Worm (Caenorhabditis elegans) whole organism, late embryonic: ENCODE measurements around the gene sek-3.

Experiments
- K02D7.2 ChIP-seq: sonication (generic microtip); optimal IDR thresholded peaks from 2 replicates; lab custom pipeline; 2017; ENCODE audit warnings: mild to moderate bottlenecking, missing genetic modification characterization, missing compliant biosample characterization
- ama-1 ChIP-seq: fragments of 150-350 bp; optimal IDR thresholded peaks from 2 replicates; lab custom pipeline; 2014
- ceh-2 ChIP-seq: sonication (generic microtip); optimal IDR thresholded peaks from 2 replicates; lab custom pipeline; 2016; ENCODE audit warnings: missing genotype, missing genetic modification characterization, missing compliant biosample characterization
- ceh-6 ChIP-seq: fragments of 200-800 bp; sonication (Bioruptor generic); optimal IDR thresholded peaks from 2 replicates; lab custom pipeline; 2018; ENCODE audit warnings: mild to moderate bottlenecking, missing genetic modification characterization, missing compliant biosample characterization
- ceh-9 ChIP-seq: sonication (generic microtip); optimal IDR thresholded peaks from 2 replicates; lab custom pipeline; 2016; ENCODE audit warnings: mild to moderate bottlenecking, missing genetic modification characterization, inconsistent platforms, missing compliant biosample characterization
- elt-2 ChIP-seq: sonication (generic microtip); optimal IDR thresholded peaks from 2 replicates; lab custom pipeline; 2016; ENCODE audit warnings: missing genetic modification reagents, missing genetic modification characterization, missing compliant biosample characterization
- fkh-10 ChIP-seq: fragments of 150-350 bp; optimal IDR thresholded peaks from 2 replicates; lab custom pipeline; 2014; ENCODE audit warnings: missing biosample characterization, missing genetic modification reagents, missing genetic modification characterization
- fkh-6 ChIP-seq: sonication (generic microtip); optimal IDR thresholded peaks from 2 replicates; lab custom pipeline; 2016; ENCODE audit warnings: missing genetic modification characterization, missing compliant biosample characterization
- lin-11 ChIP-seq: fragments of 200-800 bp; sonication (Bioruptor generic); optimal IDR thresholded peaks from 2 replicates; lab custom pipeline; 2018; ENCODE audit warnings: mild to moderate bottlenecking, missing genetic modification characterization, missing compliant biosample characterization
- pha-4 ChIP-seq: fragments of 150-350 bp; optimal IDR thresholded peaks from 2 replicates; lab custom pipeline; 2018; ENCODE audit warnings: missing biosample characterization, missing genetic modification reagents, missing genetic modification characterization
- rnt-1 ChIP-seq: sonication (generic microtip); optimal IDR thresholded peaks from 2 replicates; lab custom pipeline; 2016; ENCODE audit warnings: missing genetic modification characterization, missing compliant biosample characterization
- syd-9 ChIP-seq: sonication (generic microtip); optimal IDR thresholded peaks from 2 replicates; lab custom pipeline; 2016; ENCODE audit warnings: mild to moderate bottlenecking, missing genetic modification characterization, moderate library complexity, missing compliant biosample characterization

DNA sequence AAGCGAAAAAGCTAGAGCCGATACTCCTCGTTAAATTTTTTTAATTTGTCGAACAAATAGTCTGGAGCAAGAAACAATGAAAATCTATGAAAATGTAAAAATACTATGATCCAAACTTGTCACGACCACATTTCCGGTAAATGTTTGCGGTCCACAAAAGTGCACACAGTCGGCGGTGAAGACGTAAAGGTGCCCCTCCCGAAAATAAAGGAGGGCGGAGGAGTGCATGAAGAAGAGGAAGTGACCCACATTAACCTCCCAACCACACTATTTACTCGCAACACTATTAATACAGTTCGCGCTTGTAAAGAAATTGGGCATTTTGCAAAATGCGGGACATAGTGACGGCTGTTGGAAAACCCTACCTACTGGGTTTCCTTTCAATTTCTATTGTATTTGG, 22.3 kb downstream of the sek-3 start:
- TF ChIP-seq ceh-9 (tag; lab: Kevin White, UChicago) (no peak), pha-4 (tag; lab: Kevin White, UChicago) (no peak), ceh-2 (no peak), syd-9 (no peak), ceh-6 (GFP tag; lab: Kevin White, UChicago) (no peak), rnt-1 (tag; lab: Kevin White, UChicago) (no peak), ama-1 (no peak), elt-2 (tag; lab: Kevin White, UChicago) (no peak), lin-11 (no peak), fkh-10 (GFP tag; lab: Kevin White, UChicago) (no peak), K02D7.2 (tag; lab: Kevin White, UChicago) (no peak), fkh-6 (tag; lab: Kevin White, UChicago) (no peak)
